Worm (Caenorhabditis elegans): ENCODE measurements around the gene ZK1290.13.

Gene ZK1290.13

DNA sequence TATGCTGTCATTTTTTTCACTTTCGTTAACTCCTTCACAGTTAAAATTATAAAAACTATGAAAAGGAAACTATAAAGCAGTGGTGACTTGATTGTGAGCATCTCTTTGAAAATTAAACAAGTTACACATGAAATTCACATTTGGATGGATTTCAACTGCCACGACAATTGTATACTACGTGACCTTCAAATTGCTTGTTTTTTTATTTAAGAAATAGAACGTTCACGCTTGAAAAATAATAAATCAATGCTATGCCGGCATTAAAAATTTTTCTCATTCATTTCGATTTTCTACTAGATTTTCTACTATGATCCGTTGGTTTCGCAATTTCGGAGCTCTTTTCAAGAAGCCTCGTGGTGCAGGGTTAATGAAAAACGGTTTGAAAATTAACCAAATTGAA lies 9.3 kb upstream of the ZK1290.13 start, which contains the start of the genes ZK1290.7 and rnh-1.1:
TSS of gene ZK1290.7 (minus strand) at position 101 of the 400 bp plus-strand sequence.
TSS of gene rnh-1.1 (plus strand) at position 281 of the 400 bp plus-strand sequence.
- TF ChIP-seq F37D6.2 (tag; optimal IDR thresholded peaks at IDR 0.05) (no peak), unc-62 (GFP tag; optimal IDR thresholded peaks at IDR 0.05 in 1 of 2) (peak in 1 of 2 experiments; percentile 40), unc-62 (tag; optimal IDR thresholded peaks at IDR 0.05) (no peak)

DNA sequence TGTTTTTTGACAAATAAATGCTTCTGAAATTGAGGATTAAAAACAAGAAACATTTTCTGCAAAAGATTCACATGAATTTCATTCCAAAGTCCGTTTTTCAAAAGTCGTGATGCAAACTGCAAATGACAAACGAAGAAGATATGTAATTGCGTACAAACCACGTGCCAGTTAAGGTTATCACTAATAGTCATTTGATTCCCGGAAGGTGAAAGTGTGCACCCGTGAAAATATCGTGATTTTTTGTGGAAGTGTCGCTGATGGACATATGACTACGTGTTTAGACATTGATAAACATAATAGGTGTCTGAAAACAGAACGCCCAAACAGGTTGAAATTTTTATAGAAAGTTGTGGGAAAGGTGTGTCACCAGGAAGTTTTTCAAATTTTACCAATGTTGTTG lies 6.6 kb upstream of the ZK1290.13 start:
- TF ChIP-seq ama-1 (optimal IDR thresholded peaks at IDR 0.05) (no peak), spr-3 (GFP tag; optimal IDR thresholded peaks at IDR 0.05) (no peak), zip-11 (GFP tag; IDR thresholded peaks at IDR 0.05) (no peak), egl-43 (GFP tag; IDR thresholded peaks at IDR 0.05) (no peak), hlh-30 (tag; optimal IDR thresholded peaks at IDR 0.05; ENCODE audit: insufficient read depth) (peak; percentile 97), lim-7 (GFP tag; IDR thresholded peaks at IDR 0.05) (no peak), ceh-62 (tag; optimal IDR thresholded peaks at IDR 0.05) (no peak), lin-39 (tag; optimal IDR thresholded peaks at IDR 0.05) (no peak), dmd-6 (GFP tag; IDR thresholded peaks at IDR 0.05) (peak; percentile 99), lin-15B (tag; optimal IDR thresholded peaks at IDR 0.05) (no peak), F49E8.2 (tag; optimal IDR thresholded peaks at IDR 0.05; ENCODE audit: borderline replicate concordance) (no peak), dmd-8 (GFP tag; IDR thresholded peaks at IDR 0.05) (no peak), Y48G9A.11 (GFP tag; IDR thresholded peaks at IDR 0.05) (no peak), pqm-1 (tag; optimal IDR thresholded peaks at IDR 0.05) (no peak), fkh-10 (GFP tag; optimal IDR thresholded peaks at IDR 0.05) (no peak), D1046.2 (GFP tag; IDR thresholded peaks at IDR 0.05) (no peak), ZK546.5 (tag; optimal IDR thresholded peaks at IDR 0.05) (no peak), mes-2 (tag; optimal IDR thresholded peaks at IDR 0.05; ENCODE audit: poor library complexity, severe bottlenecking) (no peak), ztf-7 (tag; optimal IDR thresholded peaks at IDR 0.05) (no peak), jun-1 (tag; optimal IDR thresholded peaks at IDR 0.05) (no peak), mdt-29 (GFP tag; IDR thresholded peaks at IDR 0.05) (peak; percentile 86), F26F4.8 (GFP tag; conservative IDR thresholded peaks at IDR 0.05) (no peak), nhr-76 (tag; optimal IDR thresholded peaks at IDR 0.05) (no peak), egl-27 (tag; optimal IDR thresholded peaks at IDR 0.05) (no peak), mxl-2 (GFP tag; conservative IDR thresholded peaks at IDR 0.05) (peak; percentile 97), unc-130 (GFP tag; optimal IDR thresholded peaks at IDR 0.05) (no peak), daf-8 (GFP tag; IDR thresholded peaks at IDR 0.05) (no peak), rbr-2 (tag; optimal IDR thresholded peaks at IDR 0.05) (no peak), Y5F2A.4 (GFP tag; optimal IDR thresholded peaks at IDR 0.05) (no peak), zag-1 (tag; optimal IDR thresholded peaks at IDR 0.05) (no peak), attf-4 (tag; optimal IDR thresholded peaks at IDR 0.05) (no peak), lsy-2 (tag; optimal IDR thresholded peaks at IDR 0.05) (no peak), ceh-44 (GFP tag; IDR thresholded peaks at IDR 0.05) (no peak), lin-13 (GFP tag; optimal IDR thresholded peaks at IDR 0.05) (no peak), tag-97 (GFP tag; IDR thresholded peaks at IDR 0.05) (no peak), nhr-102 (tag; optimal IDR thresholded peaks at IDR 0.05) (no peak), ztf-11 (tag; optimal IDR thresholded peaks at IDR 0.05) (no peak), php-3 (GFP tag; IDR thresholded peaks at IDR 0.05) (peak; percentile 90), Y75B8A.6 (GFP tag; IDR thresholded peaks at IDR 0.05) (no peak), unc-62 (GFP tag; optimal IDR thresholded peaks at IDR 0.05 in 1 of 2) (peak in 1 of 2 experiments; percentile 4), unc-62 (tag; optimal IDR thresholded peaks at IDR 0.05) (no peak), zfp-3 (GFP tag; conservative IDR thresholded peaks at IDR 0.05) (peak; percentile 64; the same call in 1 of the 2 replicates), lin-38 (GFP tag; IDR thresholded peaks at IDR 0.05) (no peak), dmd-9 (GFP tag; IDR thresholded peaks at IDR 0.05) (no peak), hmg-1.1 (GFP tag; IDR thresholded peaks at IDR 0.05) (no peak), F44E2.7 (GFP tag; IDR thresholded peaks at IDR 0.05) (no peak), tra-1 (GFP tag; IDR thresholded peaks at IDR 0.05) (peak; percentile 91), saeg-2 (GFP tag; IDR thresholded peaks at IDR 0.05) (0 out of 2 replicates have a peak, but pooled peaks have one; percentile 57), hlh-11 (tag; optimal IDR thresholded peaks at IDR 0.05) (peak; percentile 96)

Measured in whole organism, L4 larva.